Worm (Caenorhabditis elegans) whole organism, early embryonic: ENCODE data around the gene C13B9.2.

Experiments
- ama-1 ChIP-seq: fragments of 150-350 bp; optimal IDR thresholded peaks from 2 replicates; lab custom pipeline; 2014
- hmbx-1 ChIP-seq: sonication (generic microtip); optimal IDR thresholded peaks from 2 replicates; lab custom pipeline; 2016; ENCODE audit warnings: mild to moderate bottlenecking, missing genetic modification characterization, missing compliant biosample characterization
- hmg-4 ChIP-seq: fragments of 200-800 bp; sonication (Bioruptor generic); optimal IDR thresholded peaks from 2 replicates; lab custom pipeline; 2018; ENCODE audit warnings: mild to moderate bottlenecking, missing genetic modification characterization, missing compliant biosample characterization

ce11 chrIII:6605442-6605992 is 14.5 kb upstream of the C13B9.2 start:
- TF ChIP-seq ama-1 (lab: Kevin White, UChicago), result no peak
- TF ChIP-seq hmg-4 (GFP tag; lab: Kevin White, UChicago), result no peak
- TF ChIP-seq hmbx-1, result no peak
